Worm (Caenorhabditis elegans) whole organism, L3 larva: ENCODE measurements around the gene srz-96.

ENCODE experiments used
- R02D3.7 ChIP-seq: fragments of 150-350 bp; optimal IDR thresholded peaks from 2 replicates; lab custom pipeline; 2014; ENCODE audit warnings: missing biosample characterization, missing genetic modification characterization
- aly-2 ChIP-seq: fragments of 150-350 bp; optimal IDR thresholded peaks from 2 replicates; lab custom pipeline; 2014; ENCODE audit warnings: missing biosample characterization, missing genetic modification characterization
- ceh-28 ChIP-seq: fragments of 150-350 bp; optimal IDR thresholded peaks from 2 replicates; lab custom pipeline; 2014; ENCODE audit warnings: missing biosample characterization, missing genetic modification reagents, missing genetic modification characterization
- ceh-82 ChIP-seq: fragments of 150-350 bp; optimal IDR thresholded peaks from 2 replicates; lab custom pipeline; 2014; ENCODE audit warnings: missing biosample characterization, missing genetic modification characterization
- ceh-9 ChIP-seq: sonication (generic microtip); optimal IDR thresholded peaks from 2 replicates; lab custom pipeline; 2018; ENCODE audit warnings: missing biosample characterization, missing genetic modification characterization
- egl-27 ChIP-seq: sonication (generic microtip); optimal IDR thresholded peaks from 4 replicates; lab custom pipeline; 2017; ENCODE audit warnings: missing biosample characterization, missing genetic modification reagents, missing genetic modification characterization
- elt-2 ChIP-seq: sonication (generic microtip); optimal IDR thresholded peaks from 2 replicates; lab custom pipeline; 2016; ENCODE audit warnings: missing genetic modification reagents, mild to moderate bottlenecking, missing genetic modification characterization, missing compliant biosample characterization
- fkh-10 ChIP-seq: sonication (generic microtip); optimal IDR thresholded peaks from 2 replicates; lab custom pipeline; 2017; ENCODE audit warnings: missing biosample characterization, missing genetic modification reagents, missing genetic modification characterization
- fos-1 ChIP-seq: fragments of 150-350 bp; optimal IDR thresholded peaks from 2 replicates; lab custom pipeline; 2014; ENCODE audit warnings: missing biosample characterization, missing genetic modification characterization
- hmg-11 ChIP-seq: sonication (generic microtip); optimal IDR thresholded peaks from 2 replicates; lab custom pipeline; 2016; ENCODE audit warnings: missing genetic modification characterization, missing compliant biosample characterization
- jun-1 ChIP-seq: fragments of 150-350 bp; optimal IDR thresholded peaks from 2 replicates; lab custom pipeline; 2014; ENCODE audit warnings: missing biosample characterization, missing genetic modification reagents, missing genetic modification characterization
- lin-15B ChIP-seq: fragments of 150-350 bp; optimal IDR thresholded peaks from 2 replicates; lab custom pipeline; 2014; ENCODE audit warnings: missing biosample characterization, missing genetic modification characterization
- lsy-12 ChIP-seq: sonication (generic microtip); optimal IDR thresholded peaks from 2 replicates; lab custom pipeline; 2016; ENCODE audit warnings: mild to moderate bottlenecking, missing genetic modification characterization, missing compliant biosample characterization
- nfya-1 ChIP-seq: sonication (generic microtip); optimal IDR thresholded peaks from 2 replicates; lab custom pipeline; 2017; ENCODE audit warnings: missing genetic modification characterization, mild to moderate bottlenecking, missing compliant biosample characterization, antibody characterized with exemption, moderate library complexity; ENCODE audit not compliant: insufficient read depth
- nhr-12 ChIP-seq: fragments of 150-350 bp; optimal IDR thresholded peaks from 2 replicates; lab custom pipeline; 2014; ENCODE audit warnings: missing biosample characterization, missing genetic modification characterization
- nhr-23 ChIP-seq: fragments of 150-350 bp; optimal IDR thresholded peaks from 2 replicates; lab custom pipeline; 2014; ENCODE audit warnings: missing biosample characterization, missing genetic modification reagents, missing genetic modification characterization
- nhr-237 ChIP-seq: fragments of 150-350 bp; optimal IDR thresholded peaks from 2 replicates; lab custom pipeline; 2014; ENCODE audit warnings: missing biosample characterization, missing genetic modification characterization
- nhr-25 ChIP-seq: sonication (generic microtip); optimal IDR thresholded peaks from 2 replicates; lab custom pipeline; 2017; ENCODE audit warnings: missing biosample characterization, missing genetic modification characterization
- nhr-28 ChIP-seq: fragments of 150-350 bp; optimal IDR thresholded peaks from 2 replicates; lab custom pipeline; 2014; ENCODE audit warnings: missing biosample characterization, missing genetic modification characterization
- nhr-43 ChIP-seq: sonication (generic microtip); optimal IDR thresholded peaks from 2 replicates; lab custom pipeline; 2016; ENCODE audit warnings: mild to moderate bottlenecking, missing genetic modification characterization, missing compliant biosample characterization; ENCODE audit not compliant: poor library complexity, severe bottlenecking
- nhr-67 ChIP-seq: fragments of 150-350 bp; optimal IDR thresholded peaks from 2 replicates; lab custom pipeline; 2014; ENCODE audit warnings: missing biosample characterization, missing genetic modification characterization
- nhr-76 ChIP-seq: fragments of 150-350 bp; sonication (generic microtip); optimal IDR thresholded peaks from 5 replicates; lab custom pipeline; 2014; ENCODE audit warnings: missing biosample characterization, missing genetic modification characterization
- nhr-77 ChIP-seq: fragments of 150-350 bp; optimal IDR thresholded peaks from 2 replicates; lab custom pipeline; 2014; ENCODE audit warnings: missing biosample characterization, missing genetic modification characterization
- pha-4 ChIP-seq: fragments of 150-350 bp; optimal IDR thresholded peaks from 2 replicates; lab custom pipeline; 2014; ENCODE audit warnings: missing biosample characterization, missing genetic modification reagents, missing genetic modification characterization
- pqm-1 ChIP-seq: fragments of 150-350 bp; optimal IDR thresholded peaks from 2 replicates; lab custom pipeline; 2017; ENCODE audit warnings: missing biosample characterization, missing genetic modification characterization, inconsistent platforms
- sea-2 ChIP-seq: fragments of 150-350 bp; sonication (generic microtip); optimal IDR thresholded peaks from 4 replicates; lab custom pipeline; 2014; ENCODE audit warnings: missing biosample characterization, missing genetic modification reagents, missing genetic modification characterization
- snpc-4 ChIP-seq: fragments of 150-350 bp; optimal IDR thresholded peaks from 2 replicates; lab custom pipeline; 2014; ENCODE audit warnings: missing biosample characterization, missing genetic modification characterization
- ztf-11 ChIP-seq: fragments of 150-350 bp; optimal IDR thresholded peaks from 2 replicates; lab custom pipeline; 2014; ENCODE audit warnings: missing biosample characterization, missing genetic modification characterization
- ztf-4 ChIP-seq: fragments of 150-350 bp; optimal IDR thresholded peaks from 2 replicates; lab custom pipeline; 2014; ENCODE audit warnings: missing biosample characterization, missing genetic modification characterization

srz-96 gene

DNA sequence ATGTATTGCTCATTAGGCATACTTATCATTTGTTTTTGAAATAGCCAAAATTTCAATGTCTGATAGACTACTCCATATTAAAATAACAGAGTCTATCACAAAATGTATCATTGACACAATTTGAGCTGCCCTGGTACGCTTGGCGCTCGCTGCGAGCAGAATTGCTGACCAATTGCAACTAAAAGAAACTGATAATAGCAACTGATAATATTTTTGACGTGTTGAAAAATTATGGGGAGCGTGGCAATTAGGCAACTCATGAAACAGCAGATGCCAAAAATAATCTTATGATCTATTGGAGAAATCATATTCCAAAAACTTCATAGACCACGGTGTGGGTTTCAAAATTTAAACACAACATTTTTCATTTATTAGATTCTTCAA lies 42.2 kb downstream of the srz-96 start:
- peak; percentile 55 for TF ChIP-seq pqm-1
- peak; percentile 90 for TF ChIP-seq elt-2
- TF ChIP-seq ceh-9 (tag; lab: Kevin White, UChicago), result no peak

DNA sequence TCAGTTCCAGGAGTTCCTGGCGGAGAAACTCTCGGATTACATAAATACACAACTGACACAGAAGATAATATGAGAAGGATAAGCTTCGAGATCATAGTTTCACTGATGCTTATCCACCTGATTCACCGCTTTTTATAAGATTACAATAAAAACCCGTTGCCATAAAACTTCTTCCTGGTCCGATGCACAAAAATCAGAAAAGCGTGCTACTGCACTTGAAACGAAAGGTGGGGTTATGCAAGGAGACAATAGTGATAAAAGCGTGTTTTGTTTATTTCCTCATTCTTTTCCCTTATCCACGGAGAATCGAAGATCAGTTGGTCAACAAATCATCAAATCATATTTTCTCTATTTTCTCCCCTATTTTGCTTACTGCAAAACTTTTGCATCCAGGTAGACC lies 43.5 kb downstream of the srz-96 start, which contains the start of gene Y68A4B.3:
Gene Y68A4B.3 (minus strand): TSS at position 101 of the 400 bp plus-strand sequence.
- TF ChIP-seq nfya-1 (no peak), lin-15B (tag; lab: Kevin White, UChicago) (no peak), jun-1 (tag; lab: Kevin White, UChicago) (no peak), nhr-237 (tag; lab: Kevin White, UChicago) (no peak), snpc-4 (tag; lab: Kevin White, UChicago) (no peak), nhr-43 (no peak), ztf-11 (no peak), egl-27 (tag; lab: Kevin White, UChicago) (no peak), pha-4 (tag; lab: Kevin White, UChicago) (no peak), nhr-28 (tag; lab: Kevin White, UChicago) (no peak), ztf-4 (tag; lab: Kevin White, UChicago) (no peak), pqm-1 (no peak), ceh-82 (tag; lab: Kevin White, UChicago) (no peak), nhr-23 (no peak), fkh-10 (GFP tag; lab: Kevin White, UChicago) (no peak), ceh-9 (tag; lab: Kevin White, UChicago) (no peak), nhr-67 (tag; lab: Kevin White, UChicago) (no peak), ceh-28 (tag; lab: Kevin White, UChicago) (no peak)
- TF ChIP-seq, all 47 proteins: peak for 0

DNA sequence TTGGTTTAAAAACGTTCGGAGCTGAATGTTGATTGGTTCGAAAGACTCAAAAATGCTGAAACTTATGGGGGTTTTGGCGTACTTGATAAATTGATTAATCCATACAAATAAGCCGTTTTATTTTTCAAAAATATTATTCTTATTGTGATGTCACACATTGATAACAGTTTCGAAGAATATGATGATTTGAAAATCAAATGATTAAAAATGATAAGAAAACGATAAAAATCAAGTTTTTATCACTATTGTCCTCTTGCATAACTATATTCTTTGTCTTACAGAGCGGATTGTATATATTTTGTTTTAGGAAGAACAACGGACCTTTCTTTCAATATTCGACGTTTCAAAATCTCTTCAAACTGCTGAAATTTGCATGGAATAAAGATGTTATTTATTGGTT lies 44.0 kb downstream of the srz-96 start:
- TF ChIP-seq elt-2 (peak; percentile 76), pqm-1 (peak; percentile 8), fkh-10 (GFP tag; lab: Kevin White, UChicago) (no peak)
- TF ChIP-seq, all 47 proteins: peak for 2

DNA sequence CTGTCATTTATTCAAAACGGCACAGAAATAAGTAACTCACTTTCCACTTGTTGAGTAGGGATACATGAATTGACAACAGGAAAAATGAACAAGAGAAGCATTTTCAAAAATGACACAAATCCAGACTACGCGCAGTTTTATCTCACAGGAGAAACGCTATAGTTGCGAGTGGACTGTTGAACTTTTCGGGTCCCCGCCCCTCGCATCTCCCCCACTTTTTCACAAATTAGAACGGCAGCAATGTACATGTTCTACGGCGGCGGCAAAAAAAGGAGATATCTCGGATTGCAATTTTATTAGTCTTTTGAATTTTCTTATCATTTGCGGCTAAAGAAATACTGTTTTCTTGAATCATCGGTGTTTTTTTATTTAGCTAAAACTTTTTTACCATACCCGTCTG lies 46.4 kb downstream of the srz-96 start, which contains the start of gene clec-242:
Gene clec-242 (minus strand): TSS at position 101 of the 400 bp plus-strand sequence.
- TF ChIP-seq hmg-11 (tag; lab: Kevin White, UChicago), result no peak
- no peak for TF ChIP-seq nhr-67 (tag; lab: Kevin White, UChicago)
- no peak for TF ChIP-seq pha-4 (tag; lab: Kevin White, UChicago)
- TF ChIP-seq ztf-11, result no peak
- TF ChIP-seq lsy-12, result no peak
- TF ChIP-seq nhr-77, result no peak
- TF ChIP-seq nhr-25, result no peak
- TF ChIP-seq fos-1 (tag; lab: Kevin White, UChicago), result no peak
- TF ChIP-seq jun-1 (tag; lab: Kevin White, UChicago), result no peak
- no peak for TF ChIP-seq nhr-76 (tag; lab: Kevin White, UChicago)

DNA sequence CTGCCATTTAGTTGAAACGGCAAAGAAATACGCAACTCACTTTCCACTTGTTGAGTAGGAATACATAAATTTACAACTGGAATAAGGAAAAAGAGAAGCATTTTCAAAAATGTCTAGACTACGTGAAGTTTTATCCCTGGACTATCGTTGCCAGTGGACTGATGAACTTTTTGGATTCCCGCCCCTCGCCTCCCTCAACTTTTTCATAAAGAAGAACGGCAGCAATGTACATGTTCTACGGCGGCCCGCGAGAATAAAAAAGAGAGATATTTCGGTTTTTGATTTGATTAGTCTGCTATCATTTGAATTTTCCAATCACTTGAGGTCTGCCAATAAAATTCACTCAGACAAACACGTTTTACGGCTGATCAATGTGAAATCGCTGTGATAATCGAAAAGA lies 49.9 kb downstream of the srz-96 start, which contains the start of gene clec-243:
Gene clec-243 (minus strand): TSS at position 101 of the 400 bp plus-strand sequence.
- no peak for TF ChIP-seq R02D3.7 (tag; lab: Kevin White, UChicago)
- TF ChIP-seq nhr-12 (tag; lab: Kevin White, UChicago), result no peak
- TF ChIP-seq lsy-12, result no peak
- no peak for TF ChIP-seq ceh-9 (tag; lab: Kevin White, UChicago)
- no peak for TF ChIP-seq pqm-1
- TF ChIP-seq ceh-28 (tag; lab: Kevin White, UChicago), result no peak
- no peak for TF ChIP-seq nhr-43
- TF ChIP-seq nhr-28 (tag; lab: Kevin White, UChicago), result no peak
- no peak for TF ChIP-seq sea-2 (GFP tag; lab: Kevin White, UChicago)
- no peak for TF ChIP-seq aly-2
- TF ChIP-seq jun-1 (tag; lab: Kevin White, UChicago), result no peak
- no peak for TF ChIP-seq ztf-11
